Fruit fly (Drosophila melanogaster) whole organism, prepupa: ENCODE measurements around the gene CG10348.

Experiments used
- Blimp-1 ChIP-seq: fragments of 200-800 bp; sonication (Bioruptor generic); optimal IDR thresholded peaks from 3 replicates; lab custom pipeline; 2017; ENCODE audit warnings: missing biosample characterization, missing genetic modification characterization, mild to moderate bottlenecking, moderate library complexity, missing genetic modification reagents
- CG10631 ChIP-seq: fragments of 200-800 bp; sonication (Bioruptor generic); optimal IDR thresholded peaks from 2 replicates; lab custom pipeline; 2016; ENCODE audit warnings: missing biosample characterization, missing genetic modification characterization
- CG11294 ChIP-seq: fragments of 200-800 bp; sonication (Bioruptor generic); IDR thresholded peaks from 2 replicates; pipeline ENCODE4 v1.3.6; 2022; ENCODE audit warnings: missing biosample characterization, missing genetic modification characterization
- CG11762 ChIP-seq: fragments of 200-800 bp; sonication (Bioruptor generic); optimal IDR thresholded peaks from 3 replicates; lab custom pipeline; 2016; ENCODE audit warnings: missing biosample characterization, missing genetic modification characterization; ENCODE audit not compliant: insufficient read depth
- CG15336 ChIP-seq: fragments of 200-800 bp; sonication (Bioruptor generic); IDR thresholded peaks from 2 replicates; pipeline ENCODE4 v1.3.6; 2022; ENCODE audit warnings: missing biosample characterization, missing genetic modification characterization
- CG1621 ChIP-seq: fragments of 200-800 bp; sonication (Bioruptor generic); optimal IDR thresholded peaks from 3 replicates; lab custom pipeline; 2018; ENCODE audit warnings: missing biosample characterization, mild to moderate bottlenecking, missing genetic modification characterization
- CG16779 ChIP-seq: fragments of 200-800 bp; sonication (Bioruptor generic); optimal IDR thresholded peaks from 3 replicates; lab custom pipeline; 2017; ENCODE audit warnings: missing biosample characterization, mild to moderate bottlenecking, missing genetic modification characterization
- CG3032 ChIP-seq: fragments of 200-800 bp; optimal IDR thresholded peaks from 2 replicates; lab custom pipeline; 2019; ENCODE audit warnings: missing biosample characterization, mild to moderate bottlenecking, missing genetic modification characterization, moderate library complexity
- CG31627 ChIP-seq: fragments of 200-800 bp; sonication (Bioruptor generic); optimal IDR thresholded peaks from 3 replicates; lab custom pipeline; 2016; ENCODE audit warnings: missing biosample characterization, missing genetic modification characterization
- CG34406 ChIP-seq: fragments of 200-800 bp; sonication (Bioruptor generic); optimal IDR thresholded peaks from 3 replicates; lab custom pipeline; 2016; ENCODE audit warnings: missing biosample characterization, missing genetic modification characterization
- CG3919 ChIP-seq: fragments of 200-800 bp; sonication (Bioruptor generic); optimal IDR thresholded peaks from 3 replicates; lab custom pipeline; 2016; ENCODE audit warnings: missing biosample characterization, missing genetic modification characterization
- CG4318 ChIP-seq: fragments of 200-800 bp; sonication (Bioruptor generic); optimal IDR thresholded peaks from 3 replicates; lab custom pipeline; 2017; ENCODE audit warnings: missing biosample characterization, mild to moderate bottlenecking, missing genetic modification characterization
- CG6163 ChIP-seq: fragments of 200-800 bp; sonication (Bioruptor generic); IDR thresholded peaks from 3 replicates; pipeline ENCODE4 v1.3.6; 2022; ENCODE audit warnings: missing biosample characterization, missing genetic modification characterization
- CG6276 ChIP-seq: fragments of 200-800 bp; sonication (Bioruptor generic); optimal IDR thresholded peaks from 2 replicates; lab custom pipeline; 2017; ENCODE audit warnings: missing biosample characterization, mild to moderate bottlenecking, missing genetic modification characterization
- CG6792 ChIP-seq: fragments of 200-800 bp; sonication (Bioruptor generic); optimal IDR thresholded peaks from 3 replicates; lab custom pipeline; 2016; ENCODE audit warnings: missing biosample characterization, missing genetic modification characterization
- CG6854 ChIP-seq: fragments of 200-800 bp; sonication (Bioruptor generic); optimal IDR thresholded peaks from 2 replicates; lab custom pipeline; 2017; ENCODE audit warnings: missing biosample characterization, mild to moderate bottlenecking, missing genetic modification characterization
- CG7368 ChIP-seq: fragments of 200-800 bp; sonication (Bioruptor generic); optimal IDR thresholded peaks from 3 replicates; lab custom pipeline; 2016; ENCODE audit warnings: missing biosample characterization, missing genetic modification characterization
- CG8119 ChIP-seq: fragments of 200-800 bp; sonication (Bioruptor generic); IDR thresholded peaks from 3 replicates; pipeline ENCODE4 v1.3.6; 2022; ENCODE audit warnings: missing biosample characterization, missing genetic modification characterization
- CG8319 ChIP-seq: fragments of 200-800 bp; sonication (Bioruptor generic); optimal IDR thresholded peaks from 3 replicates; lab custom pipeline; 2016; ENCODE audit warnings: missing biosample characterization, missing genetic modification characterization
- CG8632 ChIP-seq: fragments of 200-800 bp; sonication (Bioruptor generic); optimal IDR thresholded peaks from 3 replicates; lab custom pipeline; 2016; ENCODE audit warnings: missing biosample characterization, missing genetic modification characterization
- Eip75B ChIP-seq: fragments of 200-800 bp; sonication (Bioruptor generic); optimal IDR thresholded peaks from 3 replicates; lab custom pipeline; 2016; ENCODE audit warnings: missing biosample characterization, missing genetic modification characterization
- Eip93F ChIP-seq: fragments of 200-800 bp; sonication (Bioruptor generic); optimal IDR thresholded peaks from 2 replicates; lab custom pipeline; 2016; ENCODE audit warnings: missing biosample characterization, mild to moderate bottlenecking, missing genetic modification characterization
- Ets96B ChIP-seq: fragments of 200-800 bp; optimal IDR thresholded peaks from 2 replicates; lab custom pipeline; 2019; ENCODE audit warnings: missing biosample characterization, mild to moderate bottlenecking, missing genetic modification characterization, moderate library complexity
- Hr38 ChIP-seq: sonication (Bioruptor generic); optimal IDR thresholded peaks from 2 replicates; lab custom pipeline; 2016; ENCODE audit warnings: missing biosample characterization, missing genetic modification characterization
- Hr39 ChIP-seq: fragments of 200-800 bp; sonication (Bioruptor generic); optimal IDR thresholded peaks from 2 replicates; lab custom pipeline; 2016; ENCODE audit warnings: missing biosample characterization, missing genetic modification characterization
- Hr4 ChIP-seq: fragments of 200-800 bp; sonication (Bioruptor generic); optimal IDR thresholded peaks from 3 replicates; lab custom pipeline; 2016; ENCODE audit warnings: missing biosample characterization, missing genetic modification characterization
- Lpt ChIP-seq: fragments of 200-800 bp; sonication (Bioruptor generic); optimal IDR thresholded peaks from 3 replicates; lab custom pipeline; 2016; ENCODE audit warnings: missing biosample characterization, missing genetic modification characterization
- Met ChIP-seq: fragments of 200-800 bp; sonication (Bioruptor generic); optimal IDR thresholded peaks from 3 replicates; lab custom pipeline; 2016; ENCODE audit warnings: missing biosample characterization, missing genetic modification characterization
- Smox ChIP-seq: fragments of 200-800 bp; sonication (Bioruptor generic); optimal IDR thresholded peaks from 3 replicates; lab custom pipeline; 2016; ENCODE audit warnings: missing biosample characterization, missing genetic modification characterization
- Sox102F ChIP-seq: fragments of 200-800 bp; sonication (Bioruptor generic); optimal IDR thresholded peaks from 2 replicates; lab custom pipeline; 2016; ENCODE audit warnings: missing biosample characterization, mild to moderate bottlenecking, missing genetic modification characterization
- Sox14 ChIP-seq: fragments of 200-800 bp; sonication (Bioruptor generic); optimal IDR thresholded peaks from 3 replicates; lab custom pipeline; 2016; ENCODE audit warnings: missing biosample characterization, missing genetic modification characterization
- Sox15 ChIP-seq: fragments of 200-800 bp; sonication (Bioruptor generic); optimal IDR thresholded peaks from 3 replicates; lab custom pipeline; 2016; ENCODE audit warnings: missing biosample characterization, missing genetic modification characterization
- achi ChIP-seq: fragments of 200-800 bp; sonication (Bioruptor generic); optimal IDR thresholded peaks from 3 replicates; lab custom pipeline; 2016; ENCODE audit warnings: missing biosample characterization, missing genetic modification characterization
- acj6 ChIP-seq: fragments of 200-800 bp; sonication (Bioruptor generic); optimal IDR thresholded peaks from 3 replicates; lab custom pipeline; 2016; ENCODE audit warnings: missing biosample characterization, missing genetic modification characterization
- dac ChIP-seq: fragments of 200-800 bp; sonication (Bioruptor generic); optimal IDR thresholded peaks from 2 replicates; lab custom pipeline; 2017; ENCODE audit warnings: missing biosample characterization, mild to moderate bottlenecking, missing genetic modification characterization
- dsx ChIP-seq: fragments of 200-800 bp; optimal IDR thresholded peaks from 3 replicates; lab custom pipeline; 2019; ENCODE audit warnings: missing biosample characterization, mild to moderate bottlenecking, missing genetic modification characterization, moderate library complexity; ENCODE audit not compliant: poor library complexity, severe bottlenecking
- esn ChIP-seq: fragments of 200-800 bp; sonication (Bioruptor generic); optimal IDR thresholded peaks from 2 replicates; lab custom pipeline; 2016; ENCODE audit warnings: missing biosample characterization, mild to moderate bottlenecking, missing genetic modification characterization, moderate library complexity
- fd85E ChIP-seq: fragments of 200-800 bp; sonication (Bioruptor generic); optimal IDR thresholded peaks from 3 replicates; lab custom pipeline; 2016; ENCODE audit warnings: missing biosample characterization, missing genetic modification characterization
- fkh ChIP-seq: fragments of 200-800 bp; sonication (Bioruptor generic); optimal IDR thresholded peaks from 3 replicates; lab custom pipeline; 2017; ENCODE audit warnings: missing biosample characterization, mild to moderate bottlenecking, missing genetic modification characterization, moderate library complexity
- lz ChIP-seq: fragments of 200-800 bp; sonication (Bioruptor generic); optimal IDR thresholded peaks from 3 replicates; lab custom pipeline; 2016; ENCODE audit warnings: missing biosample characterization, missing genetic modification characterization
- net ChIP-seq: fragments of 200-800 bp; sonication (Bioruptor generic); optimal IDR thresholded peaks from 3 replicates; lab custom pipeline; 2016; ENCODE audit warnings: missing biosample characterization, missing genetic modification characterization
- pdm3 ChIP-seq: fragments of 200-800 bp; sonication (Bioruptor generic); optimal IDR thresholded peaks from 3 replicates; lab custom pipeline; 2016; ENCODE audit warnings: missing biosample characterization, missing genetic modification characterization
- salr ChIP-seq, 2 experiments: fragments of 200-800 bp; sonication (Bioruptor generic); optimal IDR thresholded peaks; 3 replicates each; lab custom pipeline; 2016 to 2018; ENCODE audit warnings: missing biosample characterization in 2 of 2, missing genetic modification characterization in 2 of 2, mild to moderate bottlenecking in 1 of 2
- ss ChIP-seq, 2 experiments: fragments of 200-800 bp; sonication (Bioruptor generic); optimal IDR thresholded peaks; 2 replicates in 1 of 2; 3 replicates in 1 of 2; lab custom pipeline; 2017 to 2018; ENCODE audit warnings: mild to moderate bottlenecking in 2 of 2, missing biosample characterization in 2 of 2, missing genetic modification characterization in 2 of 2, moderate library complexity in 1 of 2
- svp ChIP-seq: fragments of 200-800 bp; sonication (Bioruptor generic); peaks from one replicate; lab custom pipeline; 2016; ENCODE audit warnings: missing biosample characterization, missing genetic modification characterization
- topi ChIP-seq: fragments of 200-800 bp; sonication (Bioruptor generic); optimal IDR thresholded peaks from 3 replicates; lab custom pipeline; 2016; ENCODE audit warnings: missing biosample characterization, missing genetic modification characterization
- vri ChIP-seq: fragments of 200-800 bp; sonication (Bioruptor generic); optimal IDR thresholded peaks from 3 replicates; lab custom pipeline; 2016; ENCODE audit warnings: missing biosample characterization, mild to moderate bottlenecking, missing genetic modification characterization

The CG10348 gene

dm6 chr2L:18775274-18775673 is 43.0 kb upstream of the CG10348 start:
- TF ChIP-seq esn (GFP tag; lab: Kevin White, UChicago) (no peak), CG4318 (GFP tag; lab: Kevin White, UChicago) (no peak), Hr38 (GFP tag; lab: Kevin White, UChicago) (no peak), Met (GFP tag; lab: Kevin White, UChicago) (no peak), CG3919 (GFP tag; lab: Kevin White, UChicago) (no peak), Sox102F (GFP tag; lab: Kevin White, UChicago) (no peak), CG11294 (GFP tag; lab: Robert Waterston, UW) (no peak), fkh (GFP tag; lab: Kevin White, UChicago) (no peak)
- TF ChIP-seq, all 60 proteins: peak for 0

DNA sequence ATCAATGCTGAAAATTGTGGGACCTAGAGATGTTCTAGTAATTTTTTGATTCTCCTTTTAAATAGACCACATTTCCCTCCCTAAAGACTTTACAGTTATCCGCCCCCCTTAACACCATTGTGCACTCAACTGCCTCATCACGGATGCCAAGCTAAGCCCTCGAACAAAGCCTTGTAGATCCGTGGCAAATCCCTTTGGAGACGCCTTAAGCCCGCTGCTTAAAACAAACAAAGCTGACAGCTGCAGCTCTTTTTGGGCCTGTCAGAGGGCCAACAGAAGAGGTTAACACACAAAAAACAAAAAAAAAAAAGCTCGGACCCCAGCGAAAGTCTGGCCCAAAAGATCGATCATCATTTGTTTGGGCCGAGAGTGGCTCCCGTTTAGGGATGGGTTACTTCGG is 35.5 kb upstream of the CG10348 start:
- no peak for TF ChIP-seq svp (GFP tag; lab: Kevin White, UChicago)
- TF ChIP-seq Sox102F (GFP tag; lab: Kevin White, UChicago): no peak
- no peak for TF ChIP-seq salr (GFP tag; optimal IDR thresholded peaks at IDR 0.05; lab: Kevin White, UChicago)
- TF ChIP-seq esn (GFP tag; lab: Kevin White, UChicago): no peak
- no peak for TF ChIP-seq vri (GFP tag; lab: Kevin White, UChicago)
- TF ChIP-seq Sox14: no peak

dm6 chr2L:18767137-18767536 is 34.8 kb upstream of the CG10348 start:
- TF ChIP-seq CG3032 (tag; lab: Kevin White, UChicago) (peak; percentile 35), dsx (GFP tag; lab: Kevin White, UChicago) (peak; percentile 40), CG15336 (GFP tag; lab: Robert Waterston, UW) (peak; percentile 75), Lpt (no peak), ss (GFP tag; optimal IDR thresholded peaks at IDR 0.05; lab: Kevin White, UChicago) (no peak), CG16779 (tag; lab: Kevin White, UChicago) (no peak), Met (GFP tag; lab: Kevin White, UChicago) (no peak), fkh (GFP tag; lab: Kevin White, UChicago) (no peak), CG6276 (GFP tag; lab: Kevin White, UChicago) (peak; percentile 26), CG6792 (GFP tag; lab: Kevin White, UChicago) (no peak), CG8319 (no peak), CG4318 (GFP tag; lab: Kevin White, UChicago) (peak; percentile 25), acj6 (GFP tag; lab: Kevin White, UChicago) (no peak), Sox15 (no peak), CG6163 (peak; percentile 41; the same call in 1 of the 3 replicates), pdm3 (no peak), Eip93F (no peak), CG1621 (tag; lab: Kevin White, UChicago) (no peak), net (GFP tag; lab: Kevin White, UChicago) (no peak), Ets96B (peak; percentile 47), topi (GFP tag; lab: Kevin White, UChicago) (no peak), CG8632 (GFP tag; lab: Kevin White, UChicago) (no peak), CG11294 (GFP tag; lab: Robert Waterston, UW) (no peak), svp (GFP tag; lab: Kevin White, UChicago) (no peak), Hr38 (GFP tag; lab: Kevin White, UChicago) (no peak), CG7368 (no peak), CG8119 (peak; percentile 64), Sox102F (GFP tag; lab: Kevin White, UChicago) (no peak), Smox (GFP tag; lab: Kevin White, UChicago) (no peak), CG11762 (no peak), CG31627 (GFP tag; lab: Kevin White, UChicago) (no peak), CG10631 (GFP tag; lab: Kevin White, UChicago) (peak; percentile 27), Sox14 (no peak), dac (no peak), Hr4 (peak; percentile 57), Blimp-1 (GFP tag; lab: Kevin White, UChicago) (no peak), fd85E (GFP tag; lab: Kevin White, UChicago) (no peak), CG34406 (GFP tag; lab: Kevin White, UChicago) (no peak), Eip75B (GFP tag; lab: Kevin White, UChicago) (peak; percentile 7), achi (GFP tag; lab: Kevin White, UChicago) (peak; percentile 43), lz (no peak), Hr39 (no peak), CG6854 (GFP tag; lab: Kevin White, UChicago) (no peak), vri (GFP tag; lab: Kevin White, UChicago) (no peak)
